Fruit fly (Drosophila melanogaster) Kc167 (cell line): ENCODE results near the gene mbf1.

Experiments
- Myc ChIP-seq: fragments of >200 bp; optimal IDR thresholded peaks from 2 replicates; lab custom pipeline; 2017; ENCODE audit warnings: missing external identifiers
- psq ChIP-seq: fragments of >200 bp; optimal IDR thresholded peaks from 2 replicates; lab custom pipeline; 2017; ENCODE audit warnings: missing external identifiers
- ttk ChIP-seq: sonication (Bioruptor generic); optimal IDR thresholded peaks from 2 replicates; lab custom pipeline; 2017; ENCODE audit warnings: missing external identifiers

dm6 chr3L:16612972-16613371 lies 38.7 kb downstream of the mbf1 start:
- TF ChIP-seq psq (lab: Kevin White, UChicago) (no peak), Myc (no peak), ttk (lab: Kevin White, UChicago) (no peak)
